Fruit fly (Drosophila melanogaster) whole organism, wandering third instar larva: ENCODE results near the gene CG13362.

ENCODE experiments used
- Abd-B ChIP-seq: fragments of >200 bp; optimal IDR thresholded peaks from 2 replicates; lab custom pipeline; 2017; ENCODE audit warnings: missing biosample characterization, missing genetic modification characterization
- CG32264 ChIP-seq: fragments of 200-800 bp; sonication (Bioruptor generic); optimal IDR thresholded peaks from 2 replicates; lab custom pipeline; 2016; ENCODE audit warnings: missing biosample characterization, missing genetic modification characterization
- Hnf4 ChIP-seq: fragments of 200-800 bp; sonication (Bioruptor generic); optimal IDR thresholded peaks from 2 replicates; lab custom pipeline; 2016; ENCODE audit warnings: missing biosample characterization, mild to moderate bottlenecking, missing genetic modification characterization
- Hr78 ChIP-seq: fragments of >200 bp; optimal IDR thresholded peaks from 2 replicates; lab custom pipeline; 2017; ENCODE audit warnings: missing biosample characterization, missing genetic modification characterization
- Hr83 ChIP-seq: fragments of 200-300 bp; sonication (Bioruptor generic); optimal IDR thresholded peaks from 2 replicates; lab custom pipeline; 2016; ENCODE audit warnings: missing biosample characterization, mild to moderate bottlenecking, missing genetic modification characterization, moderate library complexity; ENCODE audit not compliant: poor library complexity, severe bottlenecking
- Myc ChIP-seq: fragments of >200 bp; optimal IDR thresholded peaks from 2 replicates; lab custom pipeline; 2017
- OdsH ChIP-seq: fragments of 200-800 bp; sonication (Bioruptor generic); optimal IDR thresholded peaks from 2 replicates; lab custom pipeline; 2016; ENCODE audit warnings: missing biosample characterization, mild to moderate bottlenecking, missing genetic modification characterization
- ey ChIP-seq: fragments of 200-800 bp; sonication (Bioruptor generic); optimal IDR thresholded peaks from 2 replicates; lab custom pipeline; 2016; ENCODE audit warnings: missing biosample characterization, missing genetic modification characterization
- h ChIP-seq: fragments of 200-800 bp; sonication (Bioruptor generic); optimal IDR thresholded peaks from 3 replicates; lab custom pipeline; 2016; ENCODE audit warnings: missing biosample characterization, mild to moderate bottlenecking, missing genetic modification characterization
- lola ChIP-seq: fragments of >200 bp; optimal IDR thresholded peaks from 2 replicates; lab custom pipeline; 2017; ENCODE audit warnings: missing biosample characterization, missing genetic modification characterization
- pan ChIP-seq: fragments of >200 bp; optimal IDR thresholded peaks from 2 replicates; lab custom pipeline; 2017
- psq ChIP-seq: fragments of 200-800 bp; sonication (Bioruptor generic); optimal IDR thresholded peaks from 3 replicates; lab custom pipeline; 2017; ENCODE audit warnings: missing biosample characterization, mild to moderate bottlenecking, missing genetic modification characterization, moderate library complexity
- sv ChIP-seq: fragments of 200-800 bp; sonication (Bioruptor generic); optimal IDR thresholded peaks from 3 replicates; lab custom pipeline; 2016; ENCODE audit warnings: missing biosample characterization, missing genetic modification characterization
- usp ChIP-seq: fragments of >200 bp; optimal IDR thresholded peaks from 2 replicates; lab custom pipeline; 2017; ENCODE audit warnings: missing biosample characterization, missing genetic modification characterization

dm6 chrX:765039-765508 is 14.0 kb upstream of the CG13362 start, which contains the start of gene RpL22:
- TF ChIP-seq usp (no peak), lola (GFP tag; lab: Kevin White, UChicago) (no peak), sv (GFP tag; lab: Kevin White, UChicago) (peak; percentile 69), pan (lab: Kevin White, UChicago) (no peak), Myc (lab: Kevin White, UChicago) (peak; percentile 80), OdsH (GFP tag; lab: Kevin White, UChicago) (peak; percentile 68), psq (GFP tag; lab: Kevin White, UChicago) (no peak), Hr83 (GFP tag; lab: Kevin White, UChicago) (peak; percentile 90), Hr78 (no peak), CG32264 (GFP tag; lab: Kevin White, UChicago) (no peak), Abd-B (no peak), Hnf4 (GFP tag; lab: Kevin White, UChicago) (peak; percentile 70), ey (peak; percentile 53), h (peak; percentile 86)
